Fruit fly (Drosophila melanogaster) whole organism, adult: ENCODE data around the gene Cln7.

Experiments used
- CG12768 ChIP-seq: fragments of 200-800 bp; sonication (Bioruptor generic); optimal IDR thresholded peaks from 2 replicates; lab custom pipeline; 2017; ENCODE audit warnings: missing biosample characterization, missing genetic modification characterization, mild to moderate bottlenecking, moderate library complexity, missing genetic modification reagents
- CG14711 ChIP-seq: fragments of 200-800 bp; sonication (Bioruptor generic); optimal IDR thresholded peaks from 2 replicates; lab custom pipeline; 2018; ENCODE audit warnings: missing biosample characterization, mild to moderate bottlenecking, missing genetic modification characterization, moderate library complexity
- Clk ChIP-seq: fragments of 200-800 bp; sonication (Bioruptor generic); optimal IDR thresholded peaks from 2 replicates; lab custom pipeline; 2017; ENCODE audit warnings: missing biosample characterization, missing genetic modification characterization
- Hr96 ChIP-seq: fragments of 200-800 bp; sonication (Bioruptor generic); optimal IDR thresholded peaks from 2 replicates; lab custom pipeline; 2016; ENCODE audit warnings: missing biosample characterization, missing genetic modification characterization
- Mnt ChIP-seq: fragments of 200-800 bp; sonication (Bioruptor generic); optimal IDR thresholded peaks from 2 replicates; lab custom pipeline; 2016; ENCODE audit warnings: missing biosample characterization, mild to moderate bottlenecking, missing genetic modification characterization
- bab1 ChIP-seq: fragments of 200-800 bp; sonication (Bioruptor generic); optimal IDR thresholded peaks from 3 replicates; lab custom pipeline; 2019; ENCODE audit warnings: missing biosample characterization, mild to moderate bottlenecking, missing genetic modification characterization, moderate library complexity
- kay ChIP-seq: fragments of 200-800 bp; sonication (Bioruptor generic); peaks from one replicate; lab custom pipeline; 2016; ENCODE audit warnings: missing biosample characterization, missing genetic modification characterization, borderline replicate concordance
- ovo ChIP-seq: fragments of 200-800 bp; sonication (Bioruptor generic); optimal IDR thresholded peaks from 2 replicates; lab custom pipeline; 2016; ENCODE audit warnings: missing biosample characterization, missing genetic modification characterization
- pad ChIP-seq: fragments of 200-800 bp; sonication (Bioruptor generic); optimal IDR thresholded peaks from 3 replicates; lab custom pipeline; 2017; ENCODE audit warnings: missing biosample characterization, missing genetic modification characterization, mild to moderate bottlenecking, moderate library complexity, missing genetic modification reagents

DNA sequence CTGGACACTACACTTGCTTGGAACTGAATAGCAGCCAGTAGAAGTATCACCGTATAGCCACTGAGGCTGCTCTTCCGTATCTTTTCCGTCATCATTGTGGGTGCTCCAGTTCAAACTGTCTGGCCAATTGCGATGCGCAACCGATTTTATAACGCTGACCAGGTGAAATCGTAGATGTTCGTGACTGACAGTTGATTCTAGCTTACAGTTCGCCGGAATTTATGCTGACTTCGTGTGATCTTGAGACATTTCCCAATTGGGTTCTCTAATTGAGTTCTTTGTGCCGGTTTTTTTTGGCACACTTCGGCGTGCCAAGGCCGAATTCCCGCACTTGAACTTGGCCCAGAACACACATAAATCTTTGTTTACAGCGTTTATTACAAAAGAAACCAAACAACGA is 2.0 kb upstream of the Cln7 start, which contains the start of gene CG14834:
- TF ChIP-seq kay (GFP tag; lab: Kevin White, UChicago) (no peak), ovo (no peak), Clk (GFP tag; lab: Kevin White, UChicago) (no peak), pad (GFP tag; lab: Kevin White, UChicago) (no peak), bab1 (GFP tag; lab: Kevin White, UChicago) (no peak), Hr96 (GFP tag; lab: Kevin White, UChicago) (no peak), CG14711 (no peak), Mnt (GFP tag; lab: Kevin White, UChicago) (no peak), CG12768 (no peak)
